Worm (Caenorhabditis elegans) whole organism, young adult: Measurements from ENCODE around the gene M151.1.

Experiments used
- F37B4.10 ChIP-seq: fragments of 200-800 bp; sonication (Bioruptor generic); IDR thresholded peaks from 2 replicates; pipeline ENCODE4 v1.3.6; 2022; ENCODE audit warnings: missing genetic modification characterization, missing compliant biosample characterization
- K11D2.4 ChIP-seq: fragments of 200-800 bp; sonication (Bioruptor generic); IDR thresholded peaks from 2 replicates; pipeline ENCODE4 v1.3.6; 2022; ENCODE audit warnings: missing genetic modification reagents, missing genetic modification characterization, missing compliant biosample characterization
- Y53G8AR.9 ChIP-seq: fragments of 200-800 bp; sonication (Bioruptor generic); conservative IDR thresholded peaks from 2 replicates; pipeline ENCODE4 v1.3.6; 2022; ENCODE audit warnings: missing genetic modification reagents, missing genetic modification characterization, missing compliant biosample characterization
- Y79H2A.3 ChIP-seq: fragments of 200-800 bp; sonication (Bioruptor generic); conservative IDR thresholded peaks from 2 replicates; pipeline ENCODE4 v1.3.6; 2022; ENCODE audit warnings: missing genetic modification reagents, missing genetic modification characterization, missing compliant biosample characterization
- atf-7 ChIP-seq: sonication (generic microtip); optimal IDR thresholded peaks from 2 replicates; lab custom pipeline; 2017; ENCODE audit warnings: mild to moderate bottlenecking, missing genetic modification characterization, missing compliant biosample characterization
- attf-5 ChIP-seq: fragments of 200-800 bp; sonication (Bioruptor generic); optimal IDR thresholded peaks from 2 replicates; lab custom pipeline; 2018; ENCODE audit warnings: mild to moderate bottlenecking, missing genetic modification characterization, missing compliant biosample characterization
- attf-6 ChIP-seq: fragments of 200-800 bp; sonication (Bioruptor generic); IDR thresholded peaks from 2 replicates; pipeline ENCODE4 v1.3.6; 2022; ENCODE audit warnings: missing genetic modification reagents, missing genetic modification characterization, missing compliant biosample characterization
- ccch-3 ChIP-seq: fragments of 200-800 bp; sonication (Bioruptor generic); optimal IDR thresholded peaks from 2 replicates; lab custom pipeline; 2018; ENCODE audit warnings: mild to moderate bottlenecking, missing genetic modification characterization, missing compliant biosample characterization
- cebp-1 ChIP-seq, 2 experiments: fragments of 200-800 bp in 1 of 2; sonication (Bioruptor generic) in 1 of 2; sonication (generic microtip) in 1 of 2; IDR thresholded peaks in 1 of 2; optimal IDR thresholded peaks in 1 of 2; 2 replicates each; pipeline versions ENCODE4 v1.3.6 to Lab custom; 2017 to 2022; ENCODE audit warnings: missing compliant biosample characterization in 2 of 2, missing genetic modification characterization in 2 of 2, mild to moderate bottlenecking in 1 of 2, missing genetic modification reagents in 1 of 2, moderate library complexity in 1 of 2
- ceh-100 ChIP-seq: fragments of 200-800 bp; sonication (Bioruptor generic); IDR thresholded peaks from 2 replicates; pipeline ENCODE4 v1.3.6; 2022; ENCODE audit warnings: missing genetic modification reagents, missing genetic modification characterization, missing compliant biosample characterization
- ceh-27 ChIP-seq: fragments of 200-800 bp; sonication (Bioruptor generic); optimal IDR thresholded peaks from 2 replicates; lab custom pipeline; 2018; ENCODE audit warnings: mild to moderate bottlenecking, missing genetic modification characterization, moderate library complexity, missing compliant biosample characterization
- ceh-40 ChIP-seq: fragments of 200-800 bp; sonication (Bioruptor generic); IDR thresholded peaks from 2 replicates; pipeline ENCODE4 v1.3.6; 2022; ENCODE audit warnings: missing genetic modification characterization, missing compliant biosample characterization
- ceh-58 ChIP-seq: fragments of 200-800 bp; sonication (Bioruptor generic); IDR thresholded peaks from 2 replicates; pipeline ENCODE4 v1.3.6; 2022; ENCODE audit warnings: missing genetic modification characterization, missing compliant biosample characterization
- ceh-79 ChIP-seq: sonication (generic microtip); optimal IDR thresholded peaks from 2 replicates; lab custom pipeline; 2017; ENCODE audit warnings: mild to moderate bottlenecking, missing genetic modification characterization, missing compliant biosample characterization
- ceh-91 ChIP-seq: fragments of 200-800 bp; sonication (Bioruptor generic); IDR thresholded peaks from 2 replicates; pipeline ENCODE4 v1.3.6; 2022; ENCODE audit warnings: missing genetic modification reagents, missing genetic modification characterization, missing compliant biosample characterization
- dpff-1 ChIP-seq: sonication (generic microtip); optimal IDR thresholded peaks from 2 replicates; lab custom pipeline; 2017; ENCODE audit warnings: mild to moderate bottlenecking, missing genetic modification characterization, missing compliant biosample characterization
- dpl-1 ChIP-seq: fragments of 150-350 bp; optimal IDR thresholded peaks from 2 replicates; lab custom pipeline; 2014; ENCODE audit warnings: missing biosample characterization, missing genetic modification reagents, missing genetic modification characterization
- egrh-3 ChIP-seq: fragments of 200-800 bp; sonication (Bioruptor generic); IDR thresholded peaks from 2 replicates; pipeline ENCODE4 v1.3.6; 2022; ENCODE audit warnings: missing genetic modification reagents, missing genetic modification characterization, missing compliant biosample characterization
- ekl-4 ChIP-seq: fragments of 200-800 bp; sonication (Bioruptor generic); IDR thresholded peaks from 2 replicates; pipeline ENCODE4 v1.3.6; 2022; ENCODE audit warnings: missing genetic modification reagents, missing genetic modification characterization, missing compliant biosample characterization
- fkh-3 ChIP-seq: sonication (generic microtip); optimal IDR thresholded peaks from 2 replicates; lab custom pipeline; 2016; ENCODE audit warnings: mild to moderate bottlenecking, missing genetic modification characterization, missing compliant biosample characterization
- hlh-12 ChIP-seq: sonication (generic microtip); optimal IDR thresholded peaks from 2 replicates; lab custom pipeline; 2016; ENCODE audit warnings: missing genetic modification characterization, missing compliant biosample characterization
- hrde-1 ChIP-seq: sonication (generic microtip); optimal IDR thresholded peaks from 2 replicates; lab custom pipeline; 2016; ENCODE audit warnings: missing genetic modification characterization, mild to moderate bottlenecking, missing compliant biosample characterization, moderate library complexity, missing genotype, missing genetic modification reagents, borderline replicate concordance
- lag-1 ChIP-seq: fragments of 200-800 bp; sonication (Bioruptor generic); IDR thresholded peaks from 2 replicates; pipeline ENCODE4 v1.3.6; 2022; ENCODE audit warnings: missing genetic modification reagents, missing genetic modification characterization, missing compliant biosample characterization
- lin-35 ChIP-seq, 3 experiments: fragments of 150-350 bp in 2 of 3; sonication (generic microtip) in 1 of 3; optimal IDR thresholded peaks; 2 replicates each; lab custom pipeline; 2014 to 2018; ENCODE audit warnings: missing biosample characterization in 3 of 3, missing genetic modification characterization in 3 of 3, missing genetic modification reagents in 3 of 3
- madf-3 ChIP-seq: fragments of 200-800 bp; sonication (Bioruptor generic); IDR thresholded peaks from 2 replicates; pipeline ENCODE4 v1.3.6; 2022; ENCODE audit warnings: missing genetic modification reagents, missing genetic modification characterization, missing compliant biosample characterization
- madf-8 ChIP-seq: fragments of 200-800 bp; sonication (Bioruptor generic); conservative IDR thresholded peaks from 2 replicates; pipeline ENCODE4 v1.3.6; 2022; ENCODE audit warnings: missing genetic modification reagents, missing genetic modification characterization, missing compliant biosample characterization
- nfya-2 ChIP-seq: fragments of 200-800 bp; sonication (Bioruptor generic); IDR thresholded peaks from 2 replicates; pipeline ENCODE4 v1.3.6; 2022; ENCODE audit warnings: missing genetic modification reagents, missing genetic modification characterization, missing compliant biosample characterization
- nfyb-1 ChIP-seq: fragments of 200-800 bp; sonication (Bioruptor generic); IDR thresholded peaks from 2 replicates; pipeline ENCODE4 v1.3.6; 2022; ENCODE audit warnings: missing genetic modification reagents, missing genetic modification characterization, missing compliant biosample characterization
- nhr-179 ChIP-seq: sonication (generic microtip); optimal IDR thresholded peaks from 2 replicates; lab custom pipeline; 2016; ENCODE audit warnings: mild to moderate bottlenecking, missing genetic modification characterization, missing compliant biosample characterization
- nhr-27 ChIP-seq: fragments of 200-800 bp; sonication (Bioruptor generic); optimal IDR thresholded peaks from 2 replicates; lab custom pipeline; 2018; ENCODE audit warnings: mild to moderate bottlenecking, missing genetic modification characterization, moderate library complexity, missing compliant biosample characterization
- nhr-80 ChIP-seq: sonication (generic microtip); optimal IDR thresholded peaks from 2 replicates; lab custom pipeline; 2016; ENCODE audit warnings: missing genetic modification characterization, missing compliant biosample characterization
- rec-8 ChIP-seq, 2 experiments: sonication (generic microtip); optimal IDR thresholded peaks; 2 replicates each; lab custom pipeline; 2016; ENCODE audit warnings: mild to moderate bottlenecking in 2 of 2, missing genetic modification characterization in 2 of 2, missing genetic modification reagents in 2 of 2, missing genotype in 2 of 2, missing biosample characterization in 1 of 2, missing compliant biosample characterization in 1 of 2, moderate library complexity in 1 of 2
- tlf-1 ChIP-seq: fragments of 200-800 bp; sonication (Bioruptor generic); optimal IDR thresholded peaks from 2 replicates; lab custom pipeline; 2018; ENCODE audit warnings: mild to moderate bottlenecking, missing genetic modification characterization, missing compliant biosample characterization
- unc-130 ChIP-seq: sonication (generic microtip); optimal IDR thresholded peaks from 2 replicates; lab custom pipeline; 2016; ENCODE audit warnings: missing genetic modification reagents, missing genetic modification characterization, missing compliant biosample characterization
- unc-62 ChIP-seq: fragments of 150-350 bp; optimal IDR thresholded peaks from 2 replicates; lab custom pipeline; 2014; ENCODE audit warnings: missing biosample characterization, missing genetic modification reagents, missing genetic modification characterization
- zfh-2 ChIP-seq: fragments of 200-800 bp; sonication (Bioruptor generic); conservative IDR thresholded peaks from 2 replicates; pipeline ENCODE4 v1.3.6; 2022; ENCODE audit warnings: missing genetic modification reagents, missing genetic modification characterization, missing compliant biosample characterization
- ztf-18 ChIP-seq: sonication (generic microtip); optimal IDR thresholded peaks from 2 replicates; lab custom pipeline; 2016; ENCODE audit warnings: missing genotype, mild to moderate bottlenecking, missing genetic modification characterization, missing compliant biosample characterization
- ztf-22 ChIP-seq: fragments of 200-800 bp; sonication (Bioruptor generic); optimal IDR thresholded peaks from 2 replicates; lab custom pipeline; 2018; ENCODE audit warnings: mild to moderate bottlenecking, missing genetic modification characterization, moderate library complexity, missing compliant biosample characterization
- ztf-28 ChIP-seq: fragments of 200-800 bp; sonication (Bioruptor generic); IDR thresholded peaks from 2 replicates; pipeline ENCODE4 v1.3.6; 2022; ENCODE audit warnings: missing genetic modification reagents, missing genetic modification characterization, missing compliant biosample characterization

The M151.1 gene

DNA sequence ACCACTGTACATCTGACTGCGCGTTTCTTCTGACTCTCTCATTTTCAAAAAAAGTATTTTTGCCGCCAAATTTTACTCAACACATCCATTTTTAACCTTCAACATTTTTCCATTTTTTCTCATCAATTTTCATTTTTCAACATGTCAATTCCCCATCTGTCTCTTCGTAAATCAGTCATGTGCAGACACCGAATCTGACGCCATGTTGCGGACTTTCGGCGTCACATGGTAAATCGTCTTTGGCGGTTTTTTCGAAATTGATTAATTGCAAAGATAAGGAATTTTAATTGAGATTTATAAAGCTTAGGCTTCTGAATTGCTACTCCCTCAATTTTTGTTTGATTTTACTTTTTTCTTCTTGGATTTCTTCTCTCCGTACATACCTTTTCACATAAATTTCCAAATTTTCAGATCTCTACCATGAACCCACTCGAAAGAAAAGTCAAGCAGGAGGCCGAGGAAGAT, 41.5 kb downstream of the M151.1 start, which contains the start of gene F19B10.1 (continued):
- TF ChIP-seq Y79H2A.3 (GFP tag; lab: Robert Waterston, UW): no peak
- no peak for TF ChIP-seq lag-1
- TF ChIP-seq ceh-91 (GFP tag; lab: Robert Waterston, UW): no peak
- TF ChIP-seq Y53G8AR.9: 0 out of 2 replicates have a peak, but pooled peaks have one; percentile 31
- peak; percentile 60 for TF ChIP-seq dpl-1 (GFP tag; lab: Kevin White, UChicago)
- peak in 1 of 3 experiments; percentile 92 for TF ChIP-seq lin-35 (GFP tag; optimal IDR thresholded peaks at IDR 0.05; lab: Kevin White, UChicago)
- TF ChIP-seq tlf-1 (GFP tag; lab: Kevin White, UChicago): no peak
- TF ChIP-seq attf-5 (GFP tag; lab: Kevin White, UChicago): peak; percentile 66
- no peak for TF ChIP-seq unc-130 (GFP tag; lab: Kevin White, UChicago)
- TF ChIP-seq nfyb-1: peak; percentile 71; the same call in 1 of the 2 replicates
- TF ChIP-seq madf-8 (GFP tag; lab: Robert Waterston, UW): no peak
- TF ChIP-seq fkh-3 (tag; lab: Kevin White, UChicago): no peak
- TF ChIP-seq, all 124 proteins: peak for 13

DNA sequence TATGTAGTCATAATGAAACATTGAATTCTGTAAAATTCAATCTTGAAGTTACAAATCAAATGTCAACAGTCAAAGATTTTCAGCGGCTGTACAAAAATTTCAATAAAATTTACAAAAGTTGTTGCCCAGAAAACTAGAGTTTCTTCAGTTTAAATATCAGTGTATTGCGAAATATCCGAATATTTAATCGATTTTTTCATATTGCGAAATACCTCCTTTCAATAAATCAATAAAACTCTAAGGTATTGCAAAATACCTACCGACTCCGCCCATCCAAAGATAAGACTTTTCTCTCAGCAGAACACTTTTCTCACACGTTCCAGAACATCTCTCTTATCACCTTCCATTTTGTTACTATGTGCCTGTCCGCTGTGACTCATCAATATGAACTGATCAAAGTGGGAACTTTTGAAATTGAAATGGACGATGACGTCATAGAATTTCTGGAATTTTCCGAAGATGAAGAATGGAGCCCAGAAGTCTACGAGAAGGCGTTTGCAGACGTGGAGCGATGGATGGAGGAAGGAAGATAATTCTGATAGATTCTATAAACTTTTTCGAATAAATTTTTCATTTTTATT, 43.3 kb downstream of the M151.1 start:
- peak; percentile 4 for TF ChIP-seq nhr-80 (tag; lab: Kevin White, UChicago)
- TF ChIP-seq ceh-79 (tag; lab: Kevin White, UChicago): no peak
- TF ChIP-seq cebp-1 (GFP tag; IDR thresholded peaks at IDR 0.05; lab: Robert Waterston, UW): peak; percentile 95
- peak; percentile 99 for TF ChIP-seq cebp-1 (tag; optimal IDR thresholded peaks at IDR 0.05; lab: Kevin White, UChicago)
- TF ChIP-seq hrde-1: no peak
- TF ChIP-seq atf-7: peak; percentile 64
- TF ChIP-seq ztf-22: no peak
- TF ChIP-seq nfyb-1: 0 out of 2 replicates have a peak, but pooled peaks have one; percentile 55
- TF ChIP-seq, all 124 proteins: peak for 4

ce11 chrII:3688333-3688732, 47.0 kb downstream of the M151.1 start, which contains the start of gene ifas-1:
TSS of gene ifas-1 (minus strand) at chrII:3688719.
- TF ChIP-seq nhr-27 (tag; lab: Kevin White, UChicago): no peak
- 0 out of 2 replicates have a peak, but pooled peaks have one; percentile 21 for TF ChIP-seq ceh-58 (GFP tag; lab: Robert Waterston, UW)
- 0 out of 2 replicates have a peak, but pooled peaks have one; percentile 30 for TF ChIP-seq K11D2.4 (GFP tag; lab: Robert Waterston, UW)
- no peak for TF ChIP-seq dpff-1 (tag; lab: Kevin White, UChicago)
- TF ChIP-seq egrh-3 (GFP tag; lab: Robert Waterston, UW): peak; percentile 27; the same call in 1 of the 2 replicates
- TF ChIP-seq zfh-2 (GFP tag; lab: Robert Waterston, UW): peak; percentile 73

DNA sequence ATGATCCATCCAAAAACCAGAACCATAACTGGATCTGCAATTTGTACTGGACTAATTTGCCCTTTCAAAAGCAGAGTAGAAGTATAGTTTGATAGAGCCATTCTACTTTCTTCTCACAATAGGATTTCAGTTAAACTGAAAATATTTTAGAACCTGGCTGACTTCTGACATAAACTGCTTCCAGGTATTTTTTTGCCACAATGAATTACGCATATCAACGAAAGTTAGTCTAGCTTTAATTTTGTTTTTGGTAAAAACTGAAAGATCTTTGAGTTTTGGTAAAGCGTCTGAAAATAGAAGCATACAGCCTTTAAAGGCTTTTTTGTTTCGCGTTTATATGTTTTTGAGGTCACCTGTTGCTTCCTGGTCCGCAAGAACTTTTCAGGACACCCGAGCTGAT, 49.3 kb downstream of the M151.1 start, which contains the start of gene srx-101:
Gene srx-101 (minus strand): TSS at position 101 of the 400 bp plus-strand sequence.
- TF ChIP-seq rec-8 (tag; optimal IDR thresholded peaks at IDR 0.05; lab: Kevin White, UChicago): no peak
- TF ChIP-seq ceh-100 (GFP tag; lab: Robert Waterston, UW): no peak
- no peak for TF ChIP-seq madf-3 (GFP tag; lab: Robert Waterston, UW)
- TF ChIP-seq nhr-179 (tag; lab: Kevin White, UChicago): no peak
- TF ChIP-seq ceh-40 (GFP tag; lab: Robert Waterston, UW): no peak
- TF ChIP-seq lin-35 (GFP tag; optimal IDR thresholded peaks at IDR 0.05; lab: Kevin White, UChicago): no peak
- no peak for TF ChIP-seq ztf-18 (tag; lab: Kevin White, UChicago)
- no peak for TF ChIP-seq ceh-27
- no peak for TF ChIP-seq unc-62 (GFP tag; lab: Kevin White, UChicago)
- TF ChIP-seq F37B4.10 (GFP tag; lab: Robert Waterston, UW): no peak
- no peak for TF ChIP-seq hlh-12 (tag; lab: Kevin White, UChicago)
- TF ChIP-seq nfya-2 (GFP tag; lab: Robert Waterston, UW): no peak
- no peak for TF ChIP-seq attf-6 (GFP tag; lab: Robert Waterston, UW)
- TF ChIP-seq ekl-4 (GFP tag; lab: Robert Waterston, UW): no peak
- TF ChIP-seq ccch-3 (GFP tag; lab: Kevin White, UChicago): no peak
- TF ChIP-seq ceh-58 (GFP tag; lab: Robert Waterston, UW): no peak
- TF ChIP-seq attf-5 (GFP tag; lab: Kevin White, UChicago): no peak
- no peak for TF ChIP-seq ztf-28 (GFP tag; lab: Robert Waterston, UW)
- no peak for TF ChIP-seq K11D2.4 (GFP tag; lab: Robert Waterston, UW)
- TF ChIP-seq cebp-1 (GFP tag; IDR thresholded peaks at IDR 0.05; lab: Robert Waterston, UW): no peak
- TF ChIP-seq cebp-1 (tag; optimal IDR thresholded peaks at IDR 0.05; lab: Kevin White, UChicago): no peak
- TF ChIP-seq, all 124 proteins: peak for 0
